Fruit fly (Drosophila melanogaster): ENCODE results near the gene dac.

The dac gene

dm6 chr2L:16534174-16534835 lies 48.5 kb upstream of the dac start (continued):
- TF ChIP-seq HLH54F (GFP tag; optimal IDR thresholded peaks at IDR 0.05) (no peak), mirr (GFP tag; optimal IDR thresholded peaks at IDR 0.05) (peak; percentile 93), Lpt (GFP tag; optimal IDR thresholded peaks at IDR 0.05) (no peak), CG4424 (GFP tag; optimal IDR thresholded peaks at IDR 0.05) (no peak), tap (tag; optimal IDR thresholded peaks at IDR 0.05) (no peak), emc (GFP tag; optimal IDR thresholded peaks at IDR 0.05) (no peak), CG5245 (GFP tag; optimal IDR thresholded peaks at IDR 0.05) (no peak), CG12071 (GFP tag; optimal IDR thresholded peaks at IDR 0.05) (peak; percentile 84), scrt (GFP tag; optimal IDR thresholded peaks at IDR 0.05) (peak; percentile 48), CG8478 (optimal IDR thresholded peaks at IDR 0.05) (no peak), CG15479 (GFP tag; optimal IDR thresholded peaks at IDR 0.05) (peak; percentile 30), ap (GFP tag; IDR thresholded peaks at IDR 0.05) (no peak), ab (GFP tag; optimal IDR thresholded peaks at IDR 0.05) (no peak), Neu2 (GFP tag; optimal IDR thresholded peaks at IDR 0.05; ENCODE audit: borderline replicate concordance) (no peak), CG6813 (GFP tag; optimal IDR thresholded peaks at IDR 0.05) (peak; percentile 81), trh (GFP tag; optimal IDR thresholded peaks at IDR 0.05) (no peak), CG12219 (GFP tag; optimal IDR thresholded peaks at IDR 0.05) (peak; percentile 55), ewg (GFP tag; optimal IDR thresholded peaks at IDR 0.05) (peak; percentile 34), hb (GFP tag; IDR thresholded peaks at IDR 0.05; ENCODE audit: partially characterized antibody) (no peak), CG17328 (GFP tag; IDR thresholded peaks at IDR 0.05) (no peak), Dip3 (GFP tag; optimal IDR thresholded peaks at IDR 0.05) (no peak), trem (tag; optimal IDR thresholded peaks at IDR 0.05) (no peak), CHES-1-like (GFP tag; optimal IDR thresholded peaks at IDR 0.05) (peak; percentile 19), jumu (GFP tag; optimal IDR thresholded peaks at IDR 0.05) (no peak), CG42726 (GFP tag; IDR thresholded peaks at IDR 0.05; ENCODE audit: partially characterized antibody) (no peak), Six4 (GFP tag; optimal IDR thresholded peaks at IDR 0.05) (no peak), CG16863 (GFP tag; optimal IDR thresholded peaks at IDR 0.05) (peak; percentile 20), Hr39 (optimal IDR thresholded peaks at IDR 0.05) (no peak), pfk (GFP tag; optimal IDR thresholded peaks at IDR 0.05) (peak; percentile 21), CG18476 (GFP tag; optimal IDR thresholded peaks at IDR 0.05) (no peak), CG10431 (GFP tag; optimal IDR thresholded peaks at IDR 0.05) (peak; percentile 21), Vsx1 (GFP tag; optimal IDR thresholded peaks at IDR 0.05) (peak; percentile 68), CG8359 (GFP tag; optimal IDR thresholded peaks at IDR 0.05; ENCODE audit: borderline replicate concordance) (peak; percentile 21)

DNA sequence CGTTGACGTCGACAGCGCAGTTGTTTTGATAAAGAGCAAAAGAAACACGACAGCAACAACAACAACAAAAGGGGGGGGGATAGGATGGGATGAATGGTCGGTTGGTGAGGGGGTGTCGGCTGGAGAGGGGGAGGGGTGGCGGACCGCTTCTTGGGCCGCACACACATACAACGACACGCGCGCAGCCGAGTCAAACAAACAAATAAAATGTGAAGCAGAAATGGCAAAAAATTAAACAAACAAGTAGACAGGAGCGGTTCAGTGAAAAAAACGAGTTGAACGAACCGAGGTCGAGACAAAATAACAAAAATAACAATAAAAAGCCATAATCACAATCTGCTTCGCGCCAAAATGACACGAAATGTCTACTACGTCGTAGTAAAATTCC lies 47.6 kb upstream of the dac start:
- no peak for TF ChIP-seq luna (GFP tag; optimal IDR thresholded peaks at IDR 0.05)
- TF ChIP-seq lab (GFP tag; optimal IDR thresholded peaks at IDR 0.05): peak; percentile 22
- TF ChIP-seq pros (GFP tag; optimal IDR thresholded peaks at IDR 0.05): peak; percentile 60
- no peak for TF ChIP-seq D19A (tag; optimal IDR thresholded peaks at IDR 0.05)
- no peak for TF ChIP-seq CG16863 (GFP tag; optimal IDR thresholded peaks at IDR 0.05)
- peak; percentile 86 for TF ChIP-seq abd-A (tag; optimal IDR thresholded peaks at IDR 0.05)
- peak; percentile 50 for TF ChIP-seq nom (GFP tag; optimal IDR thresholded peaks at IDR 0.05)
- TF ChIP-seq HmgZ (tag; optimal IDR thresholded peaks at IDR 0.05): peak; percentile 41
- peak; percentile 57; the same call in 2 of the 3 replicates for TF ChIP-seq CG11456 (GFP tag; IDR thresholded peaks at IDR 0.05)
- TF ChIP-seq CG34422 (GFP tag; IDR thresholded peaks at IDR 0.05): 0 out of 3 replicates have a peak, but pooled peaks have one; percentile 58
- TF ChIP-seq insv (GFP tag; optimal IDR thresholded peaks at IDR 0.05): no peak
- TF ChIP-seq CG34376 (GFP tag; optimal IDR thresholded peaks at IDR 0.05): peak; percentile 52
- TF ChIP-seq CG34224 (GFP tag; IDR thresholded peaks at IDR 0.05; ENCODE audit: partially characterized antibody): no peak
- TF ChIP-seq E2f1 (GFP tag; IDR thresholded peaks at IDR 0.05): no peak
- peak; percentile 2; the same call in 1 of the 2 replicates for TF ChIP-seq slbo (GFP tag; IDR thresholded peaks at IDR 0.05)
- TF ChIP-seq CG6654 (GFP tag; optimal IDR thresholded peaks at IDR 0.05): no peak
- TF ChIP-seq Elba2 (GFP tag; optimal IDR thresholded peaks at IDR 0.05): no peak
- TF ChIP-seq ssp (GFP tag; IDR thresholded peaks at IDR 0.05): 0 out of 2 replicates have a peak, but pooled peaks have one; percentile 1
- TF ChIP-seq CG14441 (GFP tag; IDR thresholded peaks at IDR 0.05): peak; percentile 11
- TF ChIP-seq CG7987 (GFP tag; optimal IDR thresholded peaks at IDR 0.05): no peak

All from whole organism, embryonic.